Fruit fly (Drosophila melanogaster) whole organism, embryonic: ENCODE results near the gene Srp14.

ENCODE experiments used
- ATbp ChIP-seq: fragments of 200-800 bp; sonication (Bioruptor generic); optimal IDR thresholded peaks from 2 replicates; lab custom pipeline; 2017; ENCODE audit warnings: missing biosample characterization, mild to moderate bottlenecking, missing genetic modification characterization, missing genetic modification reagents
- C15 ChIP-seq: fragments of 200-800 bp; sonication (Bioruptor generic); IDR thresholded peaks from 3 replicates; pipeline ENCODE4 v1.3.6; 2022; ENCODE audit warnings: missing biosample characterization, missing genetic modification characterization
- CG10147 ChIP-seq: fragments of 200-800 bp; sonication (Bioruptor generic); optimal IDR thresholded peaks from 2 replicates; lab custom pipeline; 2019; ENCODE audit warnings: missing biosample characterization, mild to moderate bottlenecking, missing genetic modification characterization, moderate library complexity
- CG10209 ChIP-seq: fragments of 200-800 bp; sonication (Bioruptor generic); optimal IDR thresholded peaks from 3 replicates; lab custom pipeline; 2017; ENCODE audit warnings: missing biosample characterization, mild to moderate bottlenecking, missing genetic modification characterization, missing genetic modification reagents
- CG10431 ChIP-seq: fragments of 200-800 bp; sonication (Bioruptor generic); optimal IDR thresholded peaks from 3 replicates; lab custom pipeline; 2018; ENCODE audit warnings: missing biosample characterization, mild to moderate bottlenecking, missing genetic modification characterization
- CG12659 ChIP-seq: fragments of 200-800 bp; sonication (Bioruptor generic); optimal IDR thresholded peaks from 3 replicates; lab custom pipeline; 2017; ENCODE audit warnings: mild to moderate bottlenecking, missing biosample characterization, missing genetic modification reagents, missing genetic modification characterization
- CG14014 ChIP-seq: fragments of 200-800 bp; sonication (Bioruptor generic); IDR thresholded peaks from 2 replicates; pipeline ENCODE4 v1.3.6; 2022; ENCODE audit warnings: missing biosample characterization, missing genetic modification characterization
- CG15514 ChIP-seq: fragments of 200-800 bp; sonication (Bioruptor generic); optimal IDR thresholded peaks from 3 replicates; lab custom pipeline; 2017; ENCODE audit warnings: missing biosample characterization, missing genetic modification characterization, mild to moderate bottlenecking, moderate library complexity, missing genetic modification reagents
- CG16813 ChIP-seq: fragments of 200-800 bp; sonication (Bioruptor generic); IDR thresholded peaks from 3 replicates; pipeline ENCODE4 v1.3.6; 2022; ENCODE audit warnings: missing biosample characterization, missing genetic modification characterization; ENCODE audit not compliant: partially characterized antibody
- CG2202 ChIP-seq: fragments of 200-800 bp; sonication (Bioruptor generic); optimal IDR thresholded peaks from 2 replicates; lab custom pipeline; 2018; ENCODE audit warnings: missing biosample characterization, mild to moderate bottlenecking, missing genetic modification characterization
- CG2875 ChIP-seq: fragments of 200-800 bp; sonication (Bioruptor generic); optimal IDR thresholded peaks from 2 replicates; lab custom pipeline; 2017; ENCODE audit warnings: missing biosample characterization, mild to moderate bottlenecking, missing genetic modification characterization, missing genetic modification reagents
- CG30020 ChIP-seq: fragments of 200-800 bp; optimal IDR thresholded peaks from 2 replicates; lab custom pipeline; 2019; ENCODE audit warnings: missing biosample characterization, mild to moderate bottlenecking, missing genetic modification characterization, moderate library complexity
- CG3995 ChIP-seq: fragments of 200-800 bp; sonication (Bioruptor generic); optimal IDR thresholded peaks from 3 replicates; lab custom pipeline; 2016; ENCODE audit warnings: missing biosample characterization, missing genetic modification characterization
- CG6689 ChIP-seq: fragments of 200-800 bp; sonication (Bioruptor generic); IDR thresholded peaks from 2 replicates; pipeline ENCODE4 v1.3.6; 2022; ENCODE audit warnings: missing biosample characterization, missing genetic modification characterization
- CG8281 ChIP-seq: fragments of 200-800 bp; sonication (Bioruptor generic); optimal IDR thresholded peaks from 2 replicates; lab custom pipeline; 2018; ENCODE audit warnings: missing biosample characterization, mild to moderate bottlenecking, missing genetic modification characterization, moderate library complexity
- D19A ChIP-seq: fragments of 200-800 bp; optimal IDR thresholded peaks from 3 replicates; lab custom pipeline; 2019; ENCODE audit warnings: missing biosample characterization, mild to moderate bottlenecking, missing genetic modification characterization, moderate library complexity
- Dfd ChIP-seq, 2 experiments: fragments of >200 bp; optimal IDR thresholded peaks; 2 replicates each; lab custom pipeline; 2017; ENCODE audit warnings: missing biosample characterization in 2 of 2, missing genetic modification characterization in 2 of 2
- Doc2 ChIP-seq: fragments of 200-800 bp; sonication (Bioruptor generic); IDR thresholded peaks from 2 replicates; pipeline ENCODE4 v1.3.6; 2022; ENCODE audit warnings: missing biosample characterization, missing genetic modification characterization
- ERR ChIP-seq: fragments of 200-800 bp; sonication (Bioruptor generic); optimal IDR thresholded peaks from 2 replicates; lab custom pipeline; 2016; ENCODE audit warnings: missing biosample characterization, missing genetic modification characterization
- Fer1 ChIP-seq: fragments of 200-800 bp; sonication (Bioruptor generic); optimal IDR thresholded peaks from 2 replicates; lab custom pipeline; 2017; ENCODE audit warnings: missing biosample characterization, mild to moderate bottlenecking, missing genetic modification characterization
- Hmx ChIP-seq: fragments of 200-800 bp; sonication (Bioruptor generic); optimal IDR thresholded peaks from 2 replicates; lab custom pipeline; 2016; ENCODE audit warnings: missing biosample characterization, missing genetic modification characterization
- Hsf ChIP-seq: fragments of 200-800 bp; sonication (Bioruptor generic); optimal IDR thresholded peaks from 3 replicates; lab custom pipeline; 2016; ENCODE audit warnings: missing biosample characterization, missing genetic modification characterization
- Mrtf ChIP-seq: fragments of 200-800 bp; sonication (Bioruptor generic); IDR thresholded peaks from 3 replicates; pipeline ENCODE4 v1.3.6; 2022; ENCODE audit warnings: missing biosample characterization, missing genetic modification characterization
- Neu2 ChIP-seq: fragments of 200-800 bp; sonication (Bioruptor generic); optimal IDR thresholded peaks from 3 replicates; lab custom pipeline; 2016; ENCODE audit warnings: missing biosample characterization, missing genetic modification characterization, borderline replicate concordance
- Nf-YC ChIP-seq: fragments of 200-800 bp; optimal IDR thresholded peaks from 3 replicates; lab custom pipeline; 2019; ENCODE audit warnings: missing biosample characterization, mild to moderate bottlenecking, missing genetic modification characterization, moderate library complexity
- NfI ChIP-seq: fragments of 200-800 bp; sonication (Bioruptor generic); optimal IDR thresholded peaks from 3 replicates; lab custom pipeline; 2018; ENCODE audit warnings: missing biosample characterization, mild to moderate bottlenecking, missing genetic modification characterization, moderate library complexity
- Rfx ChIP-seq: fragments of 200-800 bp; sonication (Bioruptor generic); IDR thresholded peaks from 2 replicates; pipeline ENCODE4 v1.3.6; 2022; ENCODE audit warnings: missing biosample characterization, missing genetic modification characterization
- YL-1 ChIP-seq: fragments of 200-800 bp; sonication (Bioruptor generic); optimal IDR thresholded peaks from 3 replicates; lab custom pipeline; 2017; ENCODE audit warnings: missing biosample characterization, mild to moderate bottlenecking, missing genetic modification characterization
- ac ChIP-seq: fragments of 200-800 bp; sonication (Bioruptor generic); optimal IDR thresholded peaks from 3 replicates; lab custom pipeline; 2017; ENCODE audit warnings: missing biosample characterization, mild to moderate bottlenecking, missing genetic modification characterization
- ap ChIP-seq: fragments of 200-800 bp; sonication (Bioruptor generic); IDR thresholded peaks from 2 replicates; pipeline ENCODE4 v1.3.6; 2022; ENCODE audit warnings: missing biosample characterization, missing genetic modification characterization
- az2 ChIP-seq: fragments of 200-800 bp; sonication (Bioruptor generic); optimal IDR thresholded peaks from 3 replicates; lab custom pipeline; 2016; ENCODE audit warnings: missing biosample characterization, missing genetic modification characterization
- bsh ChIP-seq, 2 experiments: fragments of 200-800 bp; sonication (Bioruptor generic); optimal IDR thresholded peaks; 2 replicates each; lab custom pipeline; 2017 to 2018; ENCODE audit warnings: mild to moderate bottlenecking in 2 of 2, missing biosample characterization in 2 of 2, missing genetic modification characterization in 2 of 2, moderate library complexity in 1 of 2
- crol ChIP-seq: fragments of 200-800 bp; sonication (Bioruptor generic); IDR thresholded peaks from 2 replicates; pipeline ENCODE4 v1.3.6; 2022; ENCODE audit warnings: missing biosample characterization, missing genetic modification characterization
- dmrt11E ChIP-seq: fragments of 200-800 bp; sonication (Bioruptor generic); optimal IDR thresholded peaks from 3 replicates; lab custom pipeline; 2018; ENCODE audit warnings: missing biosample characterization, mild to moderate bottlenecking, missing genetic modification characterization, moderate library complexity
- dmrt99B ChIP-seq: fragments of 200-800 bp; sonication (Bioruptor generic); optimal IDR thresholded peaks from 2 replicates; lab custom pipeline; 2018; ENCODE audit warnings: missing biosample characterization, mild to moderate bottlenecking, missing genetic modification characterization, moderate library complexity
- eyg ChIP-seq: fragments of 200-800 bp; sonication (Bioruptor generic); optimal IDR thresholded peaks from 3 replicates; lab custom pipeline; 2016; ENCODE audit warnings: missing biosample characterization, missing genetic modification characterization
- fd3F ChIP-seq: fragments of 200-800 bp; sonication (Bioruptor generic); optimal IDR thresholded peaks from 2 replicates; lab custom pipeline; 2018; ENCODE audit warnings: missing biosample characterization, mild to moderate bottlenecking, missing genetic modification characterization, moderate library complexity
- h ChIP-seq: fragments of >200 bp; optimal IDR thresholded peaks from 2 replicates; lab custom pipeline; 2017
- hbn ChIP-seq: fragments of 200-800 bp; sonication (Bioruptor generic); IDR thresholded peaks from 2 replicates; pipeline ENCODE4 v1.3.6; 2022; ENCODE audit warnings: missing biosample characterization, missing genetic modification characterization; ENCODE audit not compliant: partially characterized antibody
- kah ChIP-seq: fragments of 200-800 bp; sonication (Bioruptor generic); optimal IDR thresholded peaks from 2 replicates; lab custom pipeline; 2018; ENCODE audit warnings: missing biosample characterization, mild to moderate bottlenecking, missing genetic modification characterization
- lov ChIP-seq, 2 experiments: fragments of 200-800 bp in 1 of 2; fragments of >200 bp in 1 of 2; sonication (Bioruptor generic) in 1 of 2; IDR thresholded peaks in 1 of 2; optimal IDR thresholded peaks in 1 of 2; 2 replicates in 1 of 2; 3 replicates in 1 of 2; pipeline versions ENCODE4 v1.3.6 to Lab custom; 2017 to 2022; ENCODE audit warnings: missing biosample characterization in 1 of 2, missing genetic modification characterization in 1 of 2
- org-1 ChIP-seq: fragments of 200-800 bp; sonication (Bioruptor generic); optimal IDR thresholded peaks from 2 replicates; lab custom pipeline; 2017; ENCODE audit warnings: missing biosample characterization, missing genetic modification characterization
- rib ChIP-seq: fragments of 200-800 bp; sonication (Bioruptor generic); IDR thresholded peaks from 2 replicates; pipeline ENCODE4 v1.3.6; 2022; ENCODE audit warnings: missing biosample characterization, missing genetic modification characterization
- sqz ChIP-seq: fragments of 200-800 bp; sonication (Bioruptor generic); optimal IDR thresholded peaks from 3 replicates; lab custom pipeline; 2018; ENCODE audit warnings: missing biosample characterization, mild to moderate bottlenecking, missing genetic modification characterization
- tin ChIP-seq: fragments of 200-800 bp; sonication (Bioruptor generic); optimal IDR thresholded peaks from 3 replicates; lab custom pipeline; 2016; ENCODE audit warnings: missing biosample characterization, missing genetic modification characterization
- trem ChIP-seq: fragments of 200-800 bp; optimal IDR thresholded peaks from 3 replicates; lab custom pipeline; 2019; ENCODE audit warnings: missing biosample characterization, mild to moderate bottlenecking, missing genetic modification characterization, moderate library complexity
- unpg ChIP-seq: fragments of 200-800 bp; sonication (Bioruptor generic); optimal IDR thresholded peaks from 3 replicates; lab custom pipeline; 2018; ENCODE audit warnings: missing biosample characterization, mild to moderate bottlenecking, missing genetic modification characterization, moderate library complexity
- z ChIP-seq: fragments of 200-800 bp; sonication (Bioruptor generic); IDR thresholded peaks from 3 replicates; pipeline ENCODE4 v1.3.6; 2022; ENCODE audit warnings: missing biosample characterization, missing genetic modification characterization

Srp14 gene

DNA sequence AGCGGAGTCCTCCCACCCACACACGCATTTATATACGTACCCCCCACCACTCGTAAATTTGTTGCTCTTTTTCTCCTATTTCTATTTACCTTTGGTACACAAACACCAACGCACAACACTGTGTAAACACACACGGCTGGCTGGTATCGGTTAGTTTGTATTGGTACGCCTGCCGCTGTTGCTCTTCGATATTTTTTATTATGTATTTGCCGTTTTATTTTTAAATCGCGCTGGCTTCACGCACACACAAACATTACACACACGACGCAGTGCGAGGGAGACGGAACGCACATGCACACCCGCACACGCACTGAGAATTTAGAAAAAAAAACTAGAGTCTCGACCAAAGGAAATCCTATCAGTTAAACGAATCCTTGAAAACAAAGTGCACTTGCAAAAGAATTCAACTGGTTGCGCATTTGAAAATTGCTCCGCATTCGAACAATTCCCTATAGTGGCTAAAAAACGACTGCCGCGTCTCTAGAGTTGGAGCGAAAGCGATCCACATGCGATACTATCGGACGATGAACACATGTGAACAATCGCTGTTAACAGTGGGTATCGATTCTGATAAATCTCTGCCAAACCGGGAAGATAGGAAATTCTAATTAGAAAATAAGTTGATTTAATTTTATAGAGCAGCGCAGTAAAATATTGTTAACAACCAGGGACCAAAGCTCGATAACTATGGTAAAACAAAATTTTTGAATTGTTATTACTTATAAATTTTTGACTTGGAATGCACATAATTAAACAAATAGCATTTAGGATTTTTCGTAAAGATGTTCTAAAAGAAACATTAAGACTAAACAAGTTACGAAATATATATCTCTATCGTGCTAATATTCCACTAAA is 29.1 kb upstream of the Srp14 start (continued):
- TF ChIP-seq CG3995 (no peak), az2 (no peak), unpg (GFP tag; lab: Kevin White, UChicago) (peak; percentile 73), Mrtf (GFP tag; lab: Robert Waterston, UW) (no peak), z (GFP tag; lab: Robert Waterston, UW) (no peak), fd3F (GFP tag; lab: Kevin White, UChicago) (peak; percentile 41), CG15514 (GFP tag; lab: Kevin White, UChicago) (peak; percentile 71), ATbp (peak; percentile 95), org-1 (peak; percentile 80), dmrt11E (tag; lab: Kevin White, UChicago) (peak; percentile 46), Hsf (GFP tag; lab: Kevin White, UChicago) (no peak), CG2875 (GFP tag; lab: Kevin White, UChicago) (peak; percentile 90), Rfx (peak; percentile 42), dmrt99B (tag; lab: Kevin White, UChicago) (peak; percentile 42), rib (GFP tag; lab: Robert Waterston, UW) (peak; percentile 62), trem (peak; percentile 2), YL-1 (GFP tag; lab: Kevin White, UChicago) (peak; percentile 92), h (lab: Kevin White, UChicago) (no peak), eyg (GFP tag; lab: Kevin White, UChicago) (peak; percentile 67), crol (GFP tag; lab: Robert Waterston, UW) (no peak; the same call in 1 of the 2 replicates), CG16813 (GFP tag; lab: Robert Waterston, UW) (peak; percentile 95), CG30020 (tag; lab: Kevin White, UChicago) (no peak), hbn (GFP tag; lab: Robert Waterston, UW) (peak; percentile 89), bsh (GFP tag; optimal IDR thresholded peaks at IDR 0.05; lab: Kevin White, UChicago) (peak; percentile 57 to 75), kah (GFP tag; lab: Kevin White, UChicago) (peak; percentile 77), sqz (GFP tag; lab: Kevin White, UChicago) (peak; percentile 83), D19A (tag; lab: Kevin White, UChicago) (peak; percentile 16), Hmx (no peak)

DNA sequence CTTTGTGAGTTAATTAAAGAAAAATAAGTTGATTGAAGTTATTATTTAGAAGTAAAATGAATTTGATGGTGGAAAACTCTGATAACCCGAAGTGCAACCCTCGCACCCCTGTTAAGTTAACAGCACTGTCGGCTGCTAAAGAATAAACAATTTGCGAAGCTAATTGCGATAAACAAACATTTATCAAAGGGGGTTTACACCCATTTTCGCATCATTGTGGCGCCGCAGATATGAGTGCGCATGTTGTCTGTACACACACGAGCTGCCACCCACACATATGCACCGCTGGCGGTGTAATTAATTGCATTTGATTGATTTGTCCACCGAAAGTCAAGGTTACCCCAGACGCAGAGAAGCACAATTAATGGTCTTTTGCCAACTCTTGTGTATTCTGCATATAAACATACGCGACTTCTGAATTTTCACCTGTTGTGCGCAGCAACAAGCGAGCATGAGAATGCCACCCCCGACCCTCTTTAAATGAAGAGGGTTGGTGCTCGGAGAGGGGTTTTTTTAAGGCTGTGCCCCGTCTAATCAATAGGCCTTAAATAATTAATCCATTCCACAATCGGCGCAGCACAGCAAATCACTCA is 28.3 kb upstream of the Srp14 start:
- TF ChIP-seq C15 (GFP tag; lab: Robert Waterston, UW) (no peak), Dfd (GFP tag; optimal IDR thresholded peaks at IDR 0.05; lab: Kevin White, UChicago) (no peak), lov (optimal IDR thresholded peaks at IDR 0.05; lab: Kevin White, UChicago) (no peak), lov (GFP tag; IDR thresholded peaks at IDR 0.05; lab: Robert Waterston, UW) (no peak), CG10147 (no peak), Hmx (no peak), CG14014 (GFP tag; lab: Robert Waterston, UW) (no peak), CG2202 (no peak), ap (GFP tag; lab: Robert Waterston, UW) (no peak), Nf-YC (tag; lab: Kevin White, UChicago) (no peak), Fer1 (GFP tag; lab: Kevin White, UChicago) (peak; percentile 7), Doc2 (no peak), CG8281 (no peak), CG10209 (no peak), CG10431 (no peak), ac (no peak), CG12659 (GFP tag; lab: Kevin White, UChicago) (no peak), CG6689 (GFP tag; lab: Robert Waterston, UW) (no peak), NfI (GFP tag; lab: Kevin White, UChicago) (no peak), tin (GFP tag; lab: Kevin White, UChicago) (no peak), Neu2 (no peak), ERR (GFP tag; lab: Kevin White, UChicago) (no peak)
